Fruit fly (Drosophila melanogaster) Kc167 (cell line): ENCODE measurements around the gene SmydA-8.

Source experiments
- Myc ChIP-seq: fragments of >200 bp; optimal IDR thresholded peaks from 2 replicates; lab custom pipeline; 2017; ENCODE audit warnings: missing external identifiers
- Sin3A ChIP-seq: fragments of >200 bp; optimal IDR thresholded peaks from 2 replicates; lab custom pipeline; 2018; ENCODE audit warnings: missing external identifiers
- h ChIP-seq: fragments of >200 bp; optimal IDR thresholded peaks from 3 replicates; lab custom pipeline; 2018; ENCODE audit warnings: missing external identifiers
- insv ChIP-seq: fragments of >200 bp; optimal IDR thresholded peaks from 3 replicates; lab custom pipeline; 2018; ENCODE audit warnings: missing external identifiers
- psq ChIP-seq: fragments of >200 bp; optimal IDR thresholded peaks from 2 replicates; lab custom pipeline; 2017; ENCODE audit warnings: missing external identifiers
- ttk ChIP-seq: sonication (Bioruptor generic); optimal IDR thresholded peaks from 2 replicates; lab custom pipeline; 2017; ENCODE audit warnings: missing external identifiers

dm6 chrX:2196086-2196732, 17.4 kb downstream of the SmydA-8 start:
- TF ChIP-seq ttk (no peak), psq (lab: Kevin White, UChicago) (no peak), insv (lab: Kevin White, UChicago) (no peak), h (lab: Kevin White, UChicago) (no peak), Sin3A (lab: Kevin White, UChicago) (no peak), Myc (lab: Kevin White, UChicago) (no peak)
